Fruit fly (Drosophila melanogaster) whole organism, wandering third instar larva: ENCODE measurements around the gene Pax.

Experiments used
- Abd-B ChIP-seq: fragments of >200 bp; optimal IDR thresholded peaks from 2 replicates; lab custom pipeline; 2017; ENCODE audit warnings: missing biosample characterization, missing genetic modification characterization
- CG32264 ChIP-seq: fragments of 200-800 bp; sonication (Bioruptor generic); optimal IDR thresholded peaks from 2 replicates; lab custom pipeline; 2016; ENCODE audit warnings: missing biosample characterization, missing genetic modification characterization
- Dfd ChIP-seq: fragments of >200 bp; optimal IDR thresholded peaks from 2 replicates; lab custom pipeline; 2017; ENCODE audit warnings: missing biosample characterization, missing genetic modification characterization
- HLH106 ChIP-seq: fragments of 200-800 bp; optimal IDR thresholded peaks from 3 replicates; lab custom pipeline; 2019; ENCODE audit warnings: missing biosample characterization, mild to moderate bottlenecking, missing genetic modification characterization, moderate library complexity
- Hnf4 ChIP-seq: fragments of 200-800 bp; sonication (Bioruptor generic); optimal IDR thresholded peaks from 2 replicates; lab custom pipeline; 2016; ENCODE audit warnings: missing biosample characterization, mild to moderate bottlenecking, missing genetic modification characterization
- Myc ChIP-seq: fragments of >200 bp; optimal IDR thresholded peaks from 2 replicates; lab custom pipeline; 2017
- OdsH ChIP-seq: fragments of 200-800 bp; sonication (Bioruptor generic); optimal IDR thresholded peaks from 2 replicates; lab custom pipeline; 2016; ENCODE audit warnings: missing biosample characterization, mild to moderate bottlenecking, missing genetic modification characterization
- Sp1 ChIP-seq: fragments of 200-800 bp; sonication (Bioruptor generic); optimal IDR thresholded peaks from 3 replicates; lab custom pipeline; 2019; ENCODE audit warnings: missing biosample characterization, mild to moderate bottlenecking, missing genetic modification characterization, moderate library complexity
- Vsx2 ChIP-seq: fragments of 200-300, 225-300 bp; sonication (Bioruptor generic); optimal IDR thresholded peaks from 2 replicates; lab custom pipeline; 2018; ENCODE audit warnings: missing biosample characterization, missing genetic modification characterization; ENCODE audit not compliant: partially characterized antibody
- br ChIP-seq: fragments of 200-800 bp; sonication (Bioruptor generic); optimal IDR thresholded peaks from 2 replicates; lab custom pipeline; 2016; ENCODE audit warnings: missing biosample characterization, missing genetic modification characterization
- brk ChIP-seq: fragments of 200-800 bp; sonication (Bioruptor generic); optimal IDR thresholded peaks from 2 replicates; lab custom pipeline; 2016; ENCODE audit warnings: missing biosample characterization, mild to moderate bottlenecking, missing genetic modification characterization
- dl ChIP-seq, 2 experiments: fragments of 175-275, 200-275 bp in 1 of 2; fragments of 200-275 bp in 1 of 2; sonication (Bioruptor generic); optimal IDR thresholded peaks; lab custom pipeline; 2018; ENCODE audit warnings: mild to moderate bottlenecking in 2 of 2, missing biosample characterization in 2 of 2, missing genetic modification characterization in 2 of 2, moderate library complexity in 2 of 2; ENCODE audit not compliant: partially characterized antibody in 2 of 2, insufficient read depth in 1 of 2
- dmrt93B ChIP-seq: fragments of 200-800 bp; sonication (Bioruptor generic); optimal IDR thresholded peaks from 2 replicates; lab custom pipeline; 2018; ENCODE audit warnings: missing biosample characterization, mild to moderate bottlenecking, missing genetic modification characterization
- dsf ChIP-seq: sonication (Bioruptor generic); optimal IDR thresholded peaks from 2 replicates; lab custom pipeline; 2016; ENCODE audit warnings: missing biosample characterization, missing genetic modification characterization, borderline replicate concordance
- ey ChIP-seq: fragments of 200-800 bp; sonication (Bioruptor generic); optimal IDR thresholded peaks from 2 replicates; lab custom pipeline; 2016; ENCODE audit warnings: missing biosample characterization, missing genetic modification characterization
- foxo ChIP-seq, 2 experiments: fragments of 200-800 bp; sonication (Bioruptor generic); optimal IDR thresholded peaks; 2 replicates in 1 of 2; 3 replicates in 1 of 2; lab custom pipeline; 2016 to 2017; ENCODE audit warnings: missing biosample characterization in 2 of 2, missing genetic modification characterization in 2 of 2
- fru ChIP-seq: fragments of 200-800 bp; sonication (Bioruptor generic); optimal IDR thresholded peaks from 3 replicates; lab custom pipeline; 2016; ENCODE audit warnings: missing biosample characterization, mild to moderate bottlenecking, missing genetic modification characterization
- h ChIP-seq: fragments of 200-800 bp; sonication (Bioruptor generic); optimal IDR thresholded peaks from 3 replicates; lab custom pipeline; 2016; ENCODE audit warnings: missing biosample characterization, mild to moderate bottlenecking, missing genetic modification characterization
- pan ChIP-seq: fragments of >200 bp; optimal IDR thresholded peaks from 2 replicates; lab custom pipeline; 2017
- psq ChIP-seq: fragments of 200-800 bp; sonication (Bioruptor generic); optimal IDR thresholded peaks from 3 replicates; lab custom pipeline; 2017; ENCODE audit warnings: missing biosample characterization, mild to moderate bottlenecking, missing genetic modification characterization, moderate library complexity
- rgr ChIP-seq: fragments of 200-800 bp; sonication (Bioruptor generic); optimal IDR thresholded peaks from 3 replicates; lab custom pipeline; 2016; ENCODE audit warnings: missing biosample characterization, mild to moderate bottlenecking, missing genetic modification characterization
- sage ChIP-seq: fragments of 200-800 bp; sonication (Bioruptor generic); optimal IDR thresholded peaks from 2 replicates; lab custom pipeline; 2016; ENCODE audit warnings: missing biosample characterization, mild to moderate bottlenecking, missing genetic modification characterization
- sv ChIP-seq: fragments of 200-800 bp; sonication (Bioruptor generic); optimal IDR thresholded peaks from 3 replicates; lab custom pipeline; 2016; ENCODE audit warnings: missing biosample characterization, missing genetic modification characterization
- tai ChIP-seq: sonication (Bioruptor generic); optimal IDR thresholded peaks from 2 replicates; lab custom pipeline; 2016; ENCODE audit warnings: missing biosample characterization, missing genetic modification characterization
- woc ChIP-seq: sonication (Bioruptor generic); optimal IDR thresholded peaks from 2 replicates; lab custom pipeline; 2016; ENCODE audit warnings: missing biosample characterization, mild to moderate bottlenecking, missing genetic modification characterization

The Pax gene

dm6 chr2L:19359802-19360429 is 66.5 kb downstream of the Pax start:
- no peak for TF ChIP-seq woc (GFP tag; lab: Kevin White, UChicago)
- no peak for TF ChIP-seq h
- no peak for TF ChIP-seq dl (GFP tag; optimal IDR thresholded peaks at IDR 0.05; lab: Kevin White, UChicago; ENCODE audit: insufficient read depth in 1 of 2, partially characterized antibody in 2 of 2)
- TF ChIP-seq Hnf4 (GFP tag; lab: Kevin White, UChicago), result no peak
- TF ChIP-seq psq (GFP tag; lab: Kevin White, UChicago), result no peak
- TF ChIP-seq pan (lab: Kevin White, UChicago), result no peak
- no peak for TF ChIP-seq OdsH (GFP tag; lab: Kevin White, UChicago)
- TF ChIP-seq Myc (lab: Kevin White, UChicago), result no peak
- no peak for TF ChIP-seq CG32264
- TF ChIP-seq, all 38 proteins: peak for 0

dm6 chr2L:19358017-19358471 is 68.4 kb downstream of the Pax start:
- TF ChIP-seq OdsH (GFP tag; lab: Kevin White, UChicago), result peak; percentile 65
- TF ChIP-seq Sp1 (GFP tag; lab: Kevin White, UChicago), result peak; percentile 41
- no peak for TF ChIP-seq dsf (GFP tag; lab: Kevin White, UChicago)
- no peak for TF ChIP-seq Dfd (GFP tag; lab: Kevin White, UChicago)
- peak; percentile 49 for TF ChIP-seq HLH106 (tag; lab: Kevin White, UChicago)
- TF ChIP-seq br (GFP tag; lab: Kevin White, UChicago), result peak; percentile 71
- peak; percentile 65 for TF ChIP-seq rgr (GFP tag; lab: Kevin White, UChicago)
- TF ChIP-seq tai (GFP tag; lab: Kevin White, UChicago), result peak; percentile 20
- peak in 1 of 2 experiments; percentile 69 for TF ChIP-seq foxo (GFP tag; optimal IDR thresholded peaks at IDR 0.05; lab: Kevin White, UChicago)
- TF ChIP-seq brk (GFP tag; lab: Kevin White, UChicago), result peak; percentile 43
- TF ChIP-seq psq (GFP tag; lab: Kevin White, UChicago), result peak; percentile 51
- peak; percentile 67 for TF ChIP-seq ey (GFP tag; lab: Kevin White, UChicago)
- peak; percentile 23 for TF ChIP-seq dmrt93B
- peak; percentile 68 for TF ChIP-seq fru
- TF ChIP-seq Vsx2 (GFP tag; lab: Kevin White, UChicago), result no peak
- TF ChIP-seq sv (GFP tag; lab: Kevin White, UChicago), result peak; percentile 17
- TF ChIP-seq woc (GFP tag; lab: Kevin White, UChicago), result peak; percentile 36
- peak; percentile 61 for TF ChIP-seq Hnf4 (GFP tag; lab: Kevin White, UChicago)
- TF ChIP-seq Abd-B (GFP tag; lab: Kevin White, UChicago), result no peak
- TF ChIP-seq sage (GFP tag; lab: Kevin White, UChicago), result peak; percentile 40
- TF ChIP-seq h, result peak; percentile 71
- TF ChIP-seq, all 38 proteins: peak for 17
